Worm (Caenorhabditis elegans) whole organism, L1 larva: ENCODE results near the gene vps-53.

Source experiments
- alr-1 ChIP-seq: fragments of 200-800 bp; sonication (Bioruptor generic); optimal IDR thresholded peaks from 2 replicates; lab custom pipeline; 2018; ENCODE audit warnings: borderline replicate concordance, mild to moderate bottlenecking, missing genetic modification characterization, missing compliant biosample characterization
- aly-2 ChIP-seq: fragments of 150-350 bp; optimal IDR thresholded peaks from 2 replicates; lab custom pipeline; 2014; ENCODE audit warnings: missing biosample characterization, missing genetic modification characterization
- efl-1 ChIP-seq, 4 experiments: fragments of 150-350 bp; optimal IDR thresholded peaks in 3 of 4; peaks in 1 of 4; 1 replicate in 1 of 4; 2 replicates in 3 of 4; lab custom pipeline; 2014; ENCODE audit warnings: missing biosample characterization in 2 of 4, missing genetic modification characterization in 2 of 4, missing genetic modification reagents in 2 of 4
- hlh-17 ChIP-seq: fragments of 200-800 bp; sonication (Bioruptor generic); optimal IDR thresholded peaks from 2 replicates; lab custom pipeline; 2018; ENCODE audit warnings: missing genetic modification characterization, mild to moderate bottlenecking, missing compliant biosample characterization, moderate library complexity, borderline replicate concordance
- lin-39 ChIP-seq: fragments of 150-350 bp; optimal IDR thresholded peaks from 2 replicates; lab custom pipeline; 2014; ENCODE audit warnings: missing biosample characterization, missing genetic modification reagents, missing genetic modification characterization
- lsy-2 ChIP-seq, 2 experiments: fragments of 150-350 bp; optimal IDR thresholded peaks; 2 replicates each; lab custom pipeline; 2014; ENCODE audit warnings: missing biosample characterization in 2 of 2, missing genetic modification characterization in 2 of 2
- mep-1 ChIP-seq: fragments of 150-350 bp; optimal IDR thresholded peaks from 2 replicates; lab custom pipeline; 2014; ENCODE audit warnings: missing biosample characterization, missing genetic modification characterization
- nhr-237 ChIP-seq: fragments of 150-350 bp; optimal IDR thresholded peaks from 2 replicates; lab custom pipeline; 2014; ENCODE audit warnings: missing biosample characterization, missing genetic modification characterization
- snpc-4 ChIP-seq: fragments of 150-350 bp; optimal IDR thresholded peaks from 2 replicates; lab custom pipeline; 2014; ENCODE audit warnings: missing biosample characterization, missing genetic modification characterization
- unc-62 ChIP-seq: fragments of 150-350 bp; optimal IDR thresholded peaks from 2 replicates; lab custom pipeline; 2014; ENCODE audit warnings: missing biosample characterization, missing genetic modification reagents, missing genetic modification characterization
- zag-1 ChIP-seq: fragments of 150-350 bp; optimal IDR thresholded peaks from 2 replicates; lab custom pipeline; 2014; ENCODE audit warnings: missing biosample characterization, missing genetic modification characterization

- TF ChIP-seq zag-1 (no peak), mep-1 (tag; lab: Kevin White, UChicago) (no peak), nhr-237 (tag; lab: Kevin White, UChicago) (no peak), hlh-17 (no peak), lin-39 (tag; lab: Kevin White, UChicago) (no peak), aly-2 (tag; lab: Kevin White, UChicago) (no peak), lsy-2 (tag; optimal IDR thresholded peaks at IDR 0.05; lab: Kevin White, UChicago) (peak in 1 of 2 experiments; percentile 33), alr-1 (no peak), unc-62 (GFP tag; lab: Kevin White, UChicago) (no peak), efl-1 (optimal IDR thresholded peaks at IDR 0.05; lab: Kevin White, UChicago) (peak in 1 of 2 experiments; percentile 6), efl-1 (GFP tag; optimal IDR thresholded peaks at IDR 0.05 in 1 of 2; lab: Kevin White, UChicago) (no peak), snpc-4 (tag; lab: Kevin White, UChicago) (no peak)
These were observed 12.8 kb downstream of the vps-53 start for ce11 chrIII:9744525-9744924.
